Worm (Caenorhabditis elegans): ENCODE data around the gene Y73F8A.27.
"Not testable (repeated sequence)": the region's sequence is repeated elsewhere in the genome, so short reads cannot be mapped to it uniquely, and the experiment has no call there.

Y73F8A.27 gene

DNA sequence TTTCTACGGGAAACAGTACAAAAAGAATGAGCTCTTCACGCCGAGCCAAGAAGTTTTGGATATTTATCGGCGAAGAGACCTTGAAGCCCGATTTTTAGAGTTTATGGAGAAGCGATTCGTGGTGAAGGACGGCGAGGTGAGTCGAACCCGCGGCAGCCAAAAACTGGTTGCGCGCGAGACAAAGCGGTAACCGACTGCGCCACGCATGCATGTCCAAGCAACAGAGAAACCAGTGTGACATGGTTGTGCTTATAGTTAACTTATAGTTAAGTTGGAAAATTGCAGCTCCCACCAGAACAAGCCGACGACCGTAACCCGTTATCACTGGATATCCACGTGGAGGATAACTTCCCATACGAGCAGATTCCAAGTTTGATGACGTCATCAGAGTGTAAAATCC lies 3.8 kb downstream of the Y73F8A.27 start (continued):
- TF ChIP-seq ets-4 (GFP tag; optimal IDR thresholded peaks at IDR 0.05), result no peak
- TF ChIP-seq ceh-27 (GFP tag; optimal IDR thresholded peaks at IDR 0.05), result no peak
- no peak for TF ChIP-seq K11D2.4 (GFP tag; IDR thresholded peaks at IDR 0.05)

DNA sequence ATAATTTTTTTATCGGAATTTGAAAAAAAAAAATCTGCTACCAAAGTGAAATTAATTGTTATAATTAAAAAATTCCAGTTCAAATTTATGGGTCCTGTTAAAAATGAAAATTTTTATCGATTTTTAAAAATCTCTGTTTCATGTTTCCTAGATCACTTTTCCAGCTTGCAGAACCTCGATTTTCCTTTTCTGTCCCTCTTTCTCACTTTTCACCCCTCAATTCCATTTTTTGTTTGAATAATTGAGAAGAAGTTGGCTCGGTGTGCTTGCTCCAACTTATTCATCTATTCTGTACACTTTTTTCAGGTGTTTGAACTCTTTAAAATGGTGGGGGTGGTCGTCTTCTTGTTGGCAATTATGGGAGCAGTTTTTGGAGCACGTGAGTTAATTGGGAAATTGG lies 24.7 kb downstream of the Y73F8A.27 start, which contains the start of gene acr-24:
acr-24 (plus strand) TSS at position 301 of the 400 bp plus-strand sequence.
- TF ChIP-seq lin-40 (tag; optimal IDR thresholded peaks at IDR 0.05), result no peak
- no peak for TF ChIP-seq fkh-3 (tag; optimal IDR thresholded peaks at IDR 0.05)
- no peak for TF ChIP-seq ama-1 (optimal IDR thresholded peaks at IDR 0.05)
- no peak for TF ChIP-seq ama-1 (GFP tag; optimal IDR thresholded peaks at IDR 0.05)
- no peak for TF ChIP-seq ceh-91 (GFP tag; IDR thresholded peaks at IDR 0.05)
- no peak for TF ChIP-seq akir-1 (GFP tag; optimal IDR thresholded peaks at IDR 0.05)
- no peak for TF ChIP-seq T26A5.8 (tag; optimal IDR thresholded peaks at IDR 0.05)
- TF ChIP-seq lin-54 (GFP tag; optimal IDR thresholded peaks at IDR 0.05), result no peak
- no peak for TF ChIP-seq F57C9.4 (tag; optimal IDR thresholded peaks at IDR 0.05)
- no peak for TF ChIP-seq Y79H2A.3 (GFP tag; conservative IDR thresholded peaks at IDR 0.05)
- no peak for TF ChIP-seq mcd-1 (GFP tag; IDR thresholded peaks at IDR 0.05)
- TF ChIP-seq bed-1 (GFP tag; IDR thresholded peaks at IDR 0.05), result no peak
- TF ChIP-seq hrde-1 (tag; optimal IDR thresholded peaks at IDR 0.05; ENCODE audit: borderline replicate concordance), result no peak
- no peak for TF ChIP-seq attf-3 (GFP tag; conservative IDR thresholded peaks at IDR 0.05)
- TF ChIP-seq nhr-90 (tag; optimal IDR thresholded peaks at IDR 0.05), result no peak
- TF ChIP-seq ztf-25 (GFP tag; IDR thresholded peaks at IDR 0.05), result no peak
- no peak for TF ChIP-seq egl-18 (GFP tag; IDR thresholded peaks at IDR 0.05)

DNA sequence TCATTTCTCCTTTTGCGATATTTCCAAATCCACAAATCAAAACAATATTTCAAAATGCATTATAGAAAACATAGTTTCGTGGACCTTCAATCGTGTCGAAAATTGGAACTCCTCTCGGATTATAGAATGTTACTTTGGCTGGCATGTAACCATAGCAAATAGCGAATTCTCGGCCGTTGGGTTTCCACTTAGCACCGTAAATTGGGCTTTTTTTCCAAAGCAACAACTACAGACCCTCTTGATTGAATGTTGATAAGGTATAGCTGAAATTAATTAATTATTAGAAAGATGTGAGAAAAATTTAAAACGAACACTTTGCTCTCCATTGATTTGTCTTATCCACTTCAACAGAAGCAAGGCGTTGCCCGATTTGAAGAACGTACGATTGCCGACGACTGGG lies 48.7 kb downstream of the Y73F8A.27 start, which contains the start of gene Y73F8A.32:
Y73F8A.32 (minus strand) TSS at position 101 of the 400 bp plus-strand sequence.
- not testable (repeated sequence) for TF ChIP-seq nhr-90 (tag; optimal IDR thresholded peaks at IDR 0.05); F37B4.10 (GFP tag; IDR thresholded peaks at IDR 0.05); die-1 (tag; optimal IDR thresholded peaks at IDR 0.05)

All from whole organism, young adult.